Fruit fly (Drosophila melanogaster): Measurements from ENCODE around the gene CG33679.

The CG33679 gene

dm6 chr2L:15058118-15058402 is at the start of gene CG33679:
CG33679 (plus strand) TSS chr2L:15058303.
- TF ChIP-seq dsx (GFP tag; optimal IDR thresholded peaks at IDR 0.05; ENCODE audit: poor library complexity, severe bottlenecking): no peak
- TF ChIP-seq net (GFP tag; optimal IDR thresholded peaks at IDR 0.05): no peak
- no peak for TF ChIP-seq CG15336 (GFP tag; IDR thresholded peaks at IDR 0.05)
- TF ChIP-seq svp (GFP tag): no peak
- TF ChIP-seq fkh (GFP tag; optimal IDR thresholded peaks at IDR 0.05): no peak
- TF ChIP-seq dac (GFP tag; optimal IDR thresholded peaks at IDR 0.05): no peak
- no peak for TF ChIP-seq Gug (GFP tag; IDR thresholded peaks at IDR 0.05)
- TF ChIP-seq Blimp-1 (GFP tag; optimal IDR thresholded peaks at IDR 0.05): no peak
- TF ChIP-seq esn (GFP tag; optimal IDR thresholded peaks at IDR 0.05): no peak
- TF ChIP-seq spab (GFP tag; optimal IDR thresholded peaks at IDR 0.05): no peak
- TF ChIP-seq cyc (GFP tag; optimal IDR thresholded peaks at IDR 0.05): no peak
- TF ChIP-seq CG3919 (GFP tag; optimal IDR thresholded peaks at IDR 0.05): no peak
- no peak for TF ChIP-seq eg (GFP tag; IDR thresholded peaks at IDR 0.05)
- no peak for TF ChIP-seq CG7368 (GFP tag; optimal IDR thresholded peaks at IDR 0.05)
- no peak for TF ChIP-seq OdsH (GFP tag; optimal IDR thresholded peaks at IDR 0.05)
- no peak for TF ChIP-seq CG10669 (GFP tag; optimal IDR thresholded peaks at IDR 0.05)
- no peak for TF ChIP-seq CG3032 (tag; optimal IDR thresholded peaks at IDR 0.05)
- TF ChIP-seq fd59A (GFP tag; optimal IDR thresholded peaks at IDR 0.05): no peak
- TF ChIP-seq pdm3 (GFP tag; optimal IDR thresholded peaks at IDR 0.05): no peak
- TF ChIP-seq CG8632 (GFP tag; optimal IDR thresholded peaks at IDR 0.05): no peak

- TF ChIP-seq net (GFP tag; optimal IDR thresholded peaks at IDR 0.05) (peak; percentile 61), vri (GFP tag; optimal IDR thresholded peaks at IDR 0.05) (no peak), Sox102F (GFP tag; optimal IDR thresholded peaks at IDR 0.05) (no peak), topi (GFP tag; optimal IDR thresholded peaks at IDR 0.05) (peak; percentile 67), pdm3 (GFP tag; optimal IDR thresholded peaks at IDR 0.05) (peak; percentile 77), CG31627 (GFP tag; optimal IDR thresholded peaks at IDR 0.05) (peak; percentile 72), cyc (GFP tag; optimal IDR thresholded peaks at IDR 0.05) (peak; percentile 71), Hr38 (GFP tag; optimal IDR thresholded peaks at IDR 0.05) (no peak), acj6 (GFP tag; optimal IDR thresholded peaks at IDR 0.05) (peak; percentile 74), eg (GFP tag; IDR thresholded peaks at IDR 0.05) (peak; percentile 78; the same call in 2 of the 3 replicates), CG8319 (GFP tag; optimal IDR thresholded peaks at IDR 0.05) (peak; percentile 29), Blimp-1 (GFP tag; optimal IDR thresholded peaks at IDR 0.05) (no peak), OdsH (GFP tag; optimal IDR thresholded peaks at IDR 0.05) (peak; percentile 79), CG3032 (tag; optimal IDR thresholded peaks at IDR 0.05) (peak; percentile 70), CG34406 (GFP tag; optimal IDR thresholded peaks at IDR 0.05) (peak; percentile 66), CG6854 (GFP tag; optimal IDR thresholded peaks at IDR 0.05) (no peak), Eip78C (GFP tag) (peak; percentile 88), CG6163 (GFP tag; IDR thresholded peaks at IDR 0.05) (peak; percentile 73), CG9139 (GFP tag; optimal IDR thresholded peaks at IDR 0.05) (no peak), Met (GFP tag; optimal IDR thresholded peaks at IDR 0.05) (no peak), CG6276 (GFP tag; optimal IDR thresholded peaks at IDR 0.05) (no peak), Sox15 (GFP tag; optimal IDR thresholded peaks at IDR 0.05) (peak; percentile 52), CG10669 (GFP tag; optimal IDR thresholded peaks at IDR 0.05) (no peak), esn (GFP tag; optimal IDR thresholded peaks at IDR 0.05) (peak; percentile 85), Smox (GFP tag; optimal IDR thresholded peaks at IDR 0.05) (peak; percentile 79), CG7368 (GFP tag; optimal IDR thresholded peaks at IDR 0.05) (peak; percentile 26), Ets21C (GFP tag; optimal IDR thresholded peaks at IDR 0.05) (peak; percentile 60), Eip75B (GFP tag; optimal IDR thresholded peaks at IDR 0.05) (peak; percentile 82), achi (GFP tag; optimal IDR thresholded peaks at IDR 0.05) (peak; percentile 78), Sox14 (GFP tag; optimal IDR thresholded peaks at IDR 0.05) (peak; percentile 72), fd85E (GFP tag; optimal IDR thresholded peaks at IDR 0.05) (no peak), CG16779 (tag; optimal IDR thresholded peaks at IDR 0.05) (no peak), CG6792 (GFP tag; optimal IDR thresholded peaks at IDR 0.05) (peak; percentile 69), CG11294 (GFP tag; IDR thresholded peaks at IDR 0.05) (peak; percentile 58), CG32006 (GFP tag; optimal IDR thresholded peaks at IDR 0.05) (no peak), CG10631 (GFP tag; optimal IDR thresholded peaks at IDR 0.05) (peak; percentile 84), fd59A (GFP tag; optimal IDR thresholded peaks at IDR 0.05) (peak; percentile 13), lz (GFP tag; optimal IDR thresholded peaks at IDR 0.05) (peak; percentile 72), CG15336 (GFP tag; IDR thresholded peaks at IDR 0.05) (peak; percentile 66), CG4318 (GFP tag; optimal IDR thresholded peaks at IDR 0.05) (no peak), svp (GFP tag) (no peak), salr (GFP tag; optimal IDR thresholded peaks at IDR 0.05) (peak; percentile 14 to 63), CG11902 (GFP tag; optimal IDR thresholded peaks at IDR 0.05) (peak; percentile 19)
These were observed 48.4 kb upstream of the CG33679 start, which contains the start of the genes THG and Rnmt for dm6 chr2L:15009703-15010102. THG (minus strand) TSS chr2L:15009724. Rnmt (plus strand) TSS chr2L:15009939.
